Fruit fly (Drosophila melanogaster): ENCODE data around the gene CG7376.

The CG7376 gene

dm6 chr3L:6220187-6220586, 46.1 kb downstream of the CG7376 start, which contains the start of gene CG33946 (continued):
- TF ChIP-seq cwo (GFP tag; optimal IDR thresholded peaks at IDR 0.05) (no peak), Antp (GFP tag; optimal IDR thresholded peaks at IDR 0.05) (peak; percentile 8), CG15514 (GFP tag; optimal IDR thresholded peaks at IDR 0.05) (no peak), CkIIα-i1 (GFP tag; IDR thresholded peaks at IDR 0.05) (no peak), p53 (GFP tag; optimal IDR thresholded peaks at IDR 0.05) (no peak), CG16813 (GFP tag; IDR thresholded peaks at IDR 0.05; ENCODE audit: partially characterized antibody) (no peak), CG1233 (GFP tag; optimal IDR thresholded peaks at IDR 0.05) (no peak), exex (tag; optimal IDR thresholded peaks at IDR 0.05) (no peak), Gug (GFP tag; IDR thresholded peaks at IDR 0.05) (peak; percentile 24; the same call in 1 of the 4 replicates), Scr (GFP tag; IDR thresholded peaks at IDR 0.05; ENCODE audit: partially characterized antibody) (no peak), Atf6 (GFP tag; IDR thresholded peaks at IDR 0.05) (no peak), ftz-f1 (GFP tag; optimal IDR thresholded peaks at IDR 0.05) (no peak), CG17361 (GFP tag; IDR thresholded peaks at IDR 0.05) (0 out of 3 replicates have a peak, but pooled peaks have one; percentile 22), CG8281 (tag; optimal IDR thresholded peaks at IDR 0.05) (no peak), Med (GFP tag) (peak; percentile 82), tin (GFP tag; optimal IDR thresholded peaks at IDR 0.05) (no peak), dmrt99B (tag; optimal IDR thresholded peaks at IDR 0.05) (no peak), CG8944 (GFP tag; optimal IDR thresholded peaks at IDR 0.05) (peak; percentile 32), CG8478 (optimal IDR thresholded peaks at IDR 0.05) (no peak), CG31388 (GFP tag; optimal IDR thresholded peaks at IDR 0.05) (no peak), MESR4 (GFP tag; optimal IDR thresholded peaks at IDR 0.05) (no peak), hkb (optimal IDR thresholded peaks at IDR 0.05) (no peak), hkb (GFP tag; IDR thresholded peaks at IDR 0.05) (peak; percentile 24; the same call in 1 of the 2 replicates), pan (optimal IDR thresholded peaks at IDR 0.05) (no peak), pan (GFP tag; optimal IDR thresholded peaks at IDR 0.05 in 1 of 2, IDR thresholded peaks at IDR 0.05 in 1 of 2) (peak in 1 of 2 experiments; percentile 55), gsb-n (tag; optimal IDR thresholded peaks at IDR 0.05) (no peak), en (GFP tag; optimal IDR thresholded peaks at IDR 0.05) (no peak), Aef1 (GFP tag; IDR thresholded peaks at IDR 0.05) (0 out of 3 replicates have a peak, but pooled peaks have one; percentile 23), CG17359 (tag; optimal IDR thresholded peaks at IDR 0.05) (no peak), bowl (GFP tag; IDR thresholded peaks at IDR 0.05) (no peak), chif (GFP tag; optimal IDR thresholded peaks at IDR 0.05) (peak; percentile 20 to 50), stwl (tag; optimal IDR thresholded peaks at IDR 0.05) (no peak), Hmr (GFP tag; optimal IDR thresholded peaks at IDR 0.05) (no peak), Nf-YA (GFP tag; IDR thresholded peaks at IDR 0.05) (no peak), shn (GFP tag; optimal IDR thresholded peaks at IDR 0.05) (peak; percentile 25), vvl (GFP tag; IDR thresholded peaks at IDR 0.05) (no peak), MBD-R2 (GFP tag; IDR thresholded peaks at IDR 0.05) (no peak), CG34376 (GFP tag; optimal IDR thresholded peaks at IDR 0.05) (no peak), CG31441 (GFP tag; IDR thresholded peaks at IDR 0.05) (no peak), CG14710 (tag; optimal IDR thresholded peaks at IDR 0.05) (no peak), CG17328 (GFP tag; IDR thresholded peaks at IDR 0.05) (peak; percentile 37; the same call in 1 of the 2 replicates), Rfx (GFP tag; IDR thresholded peaks at IDR 0.05) (peak; percentile 30; the same call in 1 of the 2 replicates), lmd (GFP tag; IDR thresholded peaks at IDR 0.05) (peak; percentile 61), CG18619 (GFP tag; optimal IDR thresholded peaks at IDR 0.05) (no peak), Sox100B (GFP tag; optimal IDR thresholded peaks at IDR 0.05) (no peak), dmrt11E (tag; optimal IDR thresholded peaks at IDR 0.05) (no peak), jigr1 (GFP tag; IDR thresholded peaks at IDR 0.05) (no peak), CG7786 (GFP tag; optimal IDR thresholded peaks at IDR 0.05) (no peak), CG6813 (GFP tag; optimal IDR thresholded peaks at IDR 0.05) (no peak), B-H2 (GFP tag; optimal IDR thresholded peaks at IDR 0.05) (no peak), croc (GFP tag; conservative IDR thresholded peaks at IDR 0.05) (no peak), CG10366 (GFP tag; IDR thresholded peaks at IDR 0.05) (no peak)
